Worm (Caenorhabditis elegans) whole organism, L2 larva: Measurements from ENCODE around the gene inx-18.

Experiments used
- ama-1 ChIP-seq: fragments of 150-350 bp; optimal IDR thresholded peaks from 2 replicates; lab custom pipeline; 2018; ENCODE audit warnings: inconsistent platforms
- ceh-82 ChIP-seq: fragments of 150-350 bp; optimal IDR thresholded peaks from 2 replicates; lab custom pipeline; 2014; ENCODE audit warnings: missing biosample characterization, missing genetic modification characterization
- egl-27 ChIP-seq: sonication (generic microtip); optimal IDR thresholded peaks from 3 replicates; lab custom pipeline; 2017; ENCODE audit warnings: missing biosample characterization, missing genetic modification reagents, missing genetic modification characterization
- elt-1 ChIP-seq: fragments of 150-350 bp; optimal IDR thresholded peaks from 2 replicates; lab custom pipeline; 2014; ENCODE audit warnings: missing biosample characterization, missing genetic modification characterization
- mdl-1 ChIP-seq, 2 experiments: fragments of 150-350 bp in 1 of 2; sonication (generic microtip) in 1 of 2; optimal IDR thresholded peaks; 2 replicates each; lab custom pipeline; 2017; ENCODE audit warnings: missing biosample characterization in 2 of 2, missing genetic modification characterization in 2 of 2
- nhr-6 ChIP-seq: fragments of 150-350 bp; optimal IDR thresholded peaks from 2 replicates; lab custom pipeline; 2014; ENCODE audit warnings: missing biosample characterization, missing genetic modification characterization
- nhr-77 ChIP-seq: fragments of 150-350 bp; optimal IDR thresholded peaks from 2 replicates; lab custom pipeline; 2014; ENCODE audit warnings: missing biosample characterization, missing genetic modification characterization
- sem-4 ChIP-seq: fragments of 150-350 bp; optimal IDR thresholded peaks from 2 replicates; lab custom pipeline; 2014; ENCODE audit warnings: missing biosample characterization, missing genetic modification reagents, missing genetic modification characterization
- snpc-4 ChIP-seq: fragments of 150-350 bp; optimal IDR thresholded peaks from 2 replicates; lab custom pipeline; 2014; ENCODE audit warnings: missing biosample characterization, missing genetic modification characterization
- zag-1 ChIP-seq: fragments of 150-350 bp; optimal IDR thresholded peaks from 2 replicates; lab custom pipeline; 2014; ENCODE audit warnings: missing biosample characterization, missing genetic modification characterization

DNA sequence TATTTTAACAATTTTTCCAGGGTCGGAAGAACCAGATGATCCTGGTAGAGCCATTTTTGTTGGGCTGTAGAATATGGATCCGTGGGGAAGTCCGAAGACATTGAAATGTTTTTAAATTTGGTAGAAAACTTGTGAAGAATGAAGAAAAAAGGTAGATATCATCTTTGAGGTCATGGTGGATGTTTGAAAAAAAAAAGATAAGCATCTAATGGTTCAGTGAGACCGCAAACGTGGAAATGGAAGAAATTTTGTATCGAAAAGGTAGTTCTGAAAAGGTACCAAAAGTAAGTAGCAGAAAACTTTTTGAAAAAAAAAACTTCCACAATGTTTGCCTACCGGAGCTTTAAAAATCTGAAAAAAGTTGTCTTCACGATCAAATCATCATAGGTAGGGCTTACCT lies 2.6 kb upstream of the inx-18 start, which contains the start of gene prmt-4:
- no peak for TF ChIP-seq ceh-82 (tag; lab: Kevin White, UChicago)
- TF ChIP-seq elt-1 (tag; lab: Kevin White, UChicago) = no peak
- no peak for TF ChIP-seq snpc-4
- TF ChIP-seq nhr-77 (tag; lab: Kevin White, UChicago) = no peak
- TF ChIP-seq nhr-6 (tag; lab: Kevin White, UChicago) = no peak
- no peak for TF ChIP-seq egl-27 (tag; lab: Kevin White, UChicago)
- TF ChIP-seq ama-1 = no peak
- TF ChIP-seq mdl-1 (tag; optimal IDR thresholded peaks at IDR 0.05; lab: Kevin White, UChicago) = no peak
- TF ChIP-seq zag-1 (tag; lab: Kevin White, UChicago) = no peak
- no peak for TF ChIP-seq sem-4 (tag; lab: Kevin White, UChicago)
